Fruit fly (Drosophila melanogaster) whole organism, adult: ENCODE data around the gene Muc30E.

Experiments used
- CG11617 ChIP-seq: fragments of 200-800 bp; sonication (Bioruptor generic); optimal IDR thresholded peaks from 2 replicates; lab custom pipeline; 2017; ENCODE audit warnings: mild to moderate bottlenecking, missing biosample characterization, missing genetic modification reagents, missing genetic modification characterization
- CG12768 ChIP-seq: fragments of 200-800 bp; sonication (Bioruptor generic); optimal IDR thresholded peaks from 2 replicates; lab custom pipeline; 2017; ENCODE audit warnings: missing biosample characterization, missing genetic modification characterization, mild to moderate bottlenecking, moderate library complexity, missing genetic modification reagents
- CG14711 ChIP-seq: fragments of 200-800 bp; sonication (Bioruptor generic); optimal IDR thresholded peaks from 2 replicates; lab custom pipeline; 2018; ENCODE audit warnings: missing biosample characterization, mild to moderate bottlenecking, missing genetic modification characterization, moderate library complexity
- CG1620 ChIP-seq: fragments of 200-800 bp; sonication (Bioruptor generic); optimal IDR thresholded peaks from 2 replicates; lab custom pipeline; 2016; ENCODE audit warnings: missing biosample characterization, missing genetic modification characterization
- CG33017 ChIP-seq: fragments of 200-800 bp; sonication (Bioruptor generic); optimal IDR thresholded peaks from 2 replicates; lab custom pipeline; 2018; ENCODE audit warnings: missing biosample characterization, mild to moderate bottlenecking, missing genetic modification characterization, moderate library complexity
- CG5204 ChIP-seq: fragments of 200-800 bp; sonication (Bioruptor generic); optimal IDR thresholded peaks from 2 replicates; lab custom pipeline; 2016; ENCODE audit warnings: missing biosample characterization, missing genetic modification characterization
- CG7045 ChIP-seq: fragments of 200-800 bp; sonication (Bioruptor generic); optimal IDR thresholded peaks from 2 replicates; lab custom pipeline; 2017; ENCODE audit warnings: missing biosample characterization, mild to moderate bottlenecking, missing genetic modification characterization
- CG7101 ChIP-seq: fragments of 200-800 bp; sonication (Bioruptor generic); optimal IDR thresholded peaks from 2 replicates; lab custom pipeline; 2018; ENCODE audit warnings: missing biosample characterization, mild to moderate bottlenecking, missing genetic modification characterization, moderate library complexity
- Clk ChIP-seq: fragments of 200-800 bp; sonication (Bioruptor generic); optimal IDR thresholded peaks from 2 replicates; lab custom pipeline; 2017; ENCODE audit warnings: missing biosample characterization, missing genetic modification characterization
- Crg-1 ChIP-seq: fragments of 200-800 bp; sonication (Bioruptor generic); optimal IDR thresholded peaks from 2 replicates; lab custom pipeline; 2016; ENCODE audit warnings: missing biosample characterization, missing genetic modification characterization
- Hr96 ChIP-seq: fragments of 200-800 bp; sonication (Bioruptor generic); optimal IDR thresholded peaks from 2 replicates; lab custom pipeline; 2016; ENCODE audit warnings: missing biosample characterization, missing genetic modification characterization
- Mnt ChIP-seq: fragments of 200-800 bp; sonication (Bioruptor generic); optimal IDR thresholded peaks from 2 replicates; lab custom pipeline; 2016; ENCODE audit warnings: missing biosample characterization, mild to moderate bottlenecking, missing genetic modification characterization
- bab1 ChIP-seq: fragments of 200-800 bp; sonication (Bioruptor generic); optimal IDR thresholded peaks from 3 replicates; lab custom pipeline; 2019; ENCODE audit warnings: missing biosample characterization, mild to moderate bottlenecking, missing genetic modification characterization, moderate library complexity
- cic ChIP-seq: fragments of 200-800 bp; sonication (Bioruptor generic); optimal IDR thresholded peaks from 2 replicates; lab custom pipeline; 2017; ENCODE audit warnings: missing biosample characterization, mild to moderate bottlenecking, missing genetic modification characterization, moderate library complexity
- cnc ChIP-seq, 2 experiments: fragments of >200 bp; optimal IDR thresholded peaks; 2 replicates each; lab custom pipeline; 2017
- kay ChIP-seq: fragments of 200-800 bp; sonication (Bioruptor generic); peaks from one replicate; lab custom pipeline; 2016; ENCODE audit warnings: missing biosample characterization, missing genetic modification characterization, borderline replicate concordance
- ovo ChIP-seq: fragments of 200-800 bp; sonication (Bioruptor generic); optimal IDR thresholded peaks from 2 replicates; lab custom pipeline; 2016; ENCODE audit warnings: missing biosample characterization, missing genetic modification characterization
- pad ChIP-seq: fragments of 200-800 bp; sonication (Bioruptor generic); optimal IDR thresholded peaks from 3 replicates; lab custom pipeline; 2017; ENCODE audit warnings: missing biosample characterization, missing genetic modification characterization, mild to moderate bottlenecking, moderate library complexity, missing genetic modification reagents
- tj ChIP-seq: fragments of 200-800 bp; sonication (Bioruptor generic); optimal IDR thresholded peaks from 3 replicates; lab custom pipeline; 2017; ENCODE audit warnings: missing biosample characterization, mild to moderate bottlenecking, missing genetic modification characterization, moderate library complexity
- toe ChIP-seq: fragments of 200-800 bp; sonication (Bioruptor generic); optimal IDR thresholded peaks from 2 replicates; lab custom pipeline; 2016; ENCODE audit warnings: missing biosample characterization, missing genetic modification characterization

Gene Muc30E

DNA sequence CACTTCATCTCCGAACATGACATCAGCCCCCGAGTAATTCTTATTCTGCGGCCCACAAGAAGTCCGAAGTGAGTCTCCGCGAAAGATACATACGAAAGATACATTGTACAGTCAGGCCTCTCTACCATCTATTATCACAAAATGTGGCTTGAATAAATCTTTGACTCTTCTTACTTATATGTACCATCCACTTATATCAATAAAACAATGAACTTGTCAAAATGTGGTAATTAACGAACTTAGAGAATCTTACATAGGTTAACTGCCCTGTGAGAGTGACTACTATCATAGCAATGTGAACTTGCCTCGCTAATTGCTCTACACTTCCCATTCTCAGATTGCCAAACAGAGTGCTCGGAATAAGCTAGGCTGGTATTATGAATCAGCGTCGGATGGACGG is 3.7 kb upstream of the Muc30E start:
- TF ChIP-seq Clk (no peak), kay (peak; percentile 80), CG5204 (GFP tag; lab: Kevin White, UChicago) (no peak)

DNA sequence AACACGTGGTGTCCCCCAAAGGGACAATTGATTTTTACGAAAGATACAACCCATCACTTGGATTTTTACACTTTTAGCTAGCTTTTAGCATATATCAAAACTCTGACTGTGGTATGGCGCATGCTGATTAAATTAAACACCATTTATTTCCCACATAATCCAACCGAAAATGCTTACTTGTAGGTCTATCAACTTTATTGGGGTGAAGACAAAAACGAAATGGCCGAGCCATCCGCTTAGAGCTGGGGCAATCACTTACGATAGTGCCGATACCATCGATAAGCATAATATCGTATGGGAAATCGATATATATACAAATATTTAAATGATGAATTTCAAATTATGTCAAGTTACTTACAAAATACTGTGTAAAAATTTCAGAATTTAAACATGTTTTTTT is 5.6 kb downstream of the Muc30E start, which contains the start of gene RpS2:
RpS2 (minus strand) TSS at position 257 of the 400 bp plus-strand sequence.
- TF ChIP-seq CG5204 (GFP tag; lab: Kevin White, UChicago) (no peak), kay (no peak), cic (GFP tag; lab: Kevin White, UChicago) (no peak), CG12768 (GFP tag; lab: Kevin White, UChicago) (peak; percentile 28), tj (GFP tag; lab: Kevin White, UChicago) (peak; percentile 32), Hr96 (GFP tag; lab: Kevin White, UChicago) (peak; percentile 69), Crg-1 (peak; percentile 79), pad (peak; percentile 35), CG7045 (peak; percentile 6), ovo (no peak), CG14711 (tag; lab: Kevin White, UChicago) (peak; percentile 65), cnc (optimal IDR thresholded peaks at IDR 0.05; lab: Kevin White, UChicago) (no peak), CG7101 (tag; lab: Kevin White, UChicago) (peak; percentile 74), CG1620 (GFP tag; lab: Kevin White, UChicago) (peak; percentile 49), CG11617 (peak; percentile 69), toe (GFP tag; lab: Kevin White, UChicago) (no peak), Mnt (peak; percentile 97), CG33017 (tag; lab: Kevin White, UChicago) (peak; percentile 67), Clk (no peak), bab1 (peak; percentile 68)

DNA sequence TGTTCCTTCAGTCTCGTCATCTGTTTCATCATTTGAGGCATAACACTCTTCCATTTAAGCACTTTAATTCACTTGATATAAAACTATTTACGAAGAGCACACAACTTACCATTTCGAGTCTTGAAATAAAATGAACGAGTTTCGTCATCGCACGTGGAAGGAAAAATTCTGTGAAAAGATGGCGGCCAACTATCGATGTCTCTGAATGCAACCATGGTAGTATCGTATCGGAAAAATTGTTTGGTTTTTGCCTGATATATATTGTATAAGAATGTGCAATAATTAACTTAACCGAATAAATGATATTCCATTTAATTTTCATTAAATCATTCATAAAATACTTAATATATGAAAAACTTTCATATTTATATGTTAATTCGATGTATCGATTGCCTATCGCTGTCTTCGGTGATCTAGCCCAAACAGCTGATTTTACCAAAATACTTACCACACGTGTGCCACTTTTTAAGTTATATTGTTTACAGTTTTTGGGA is 8.0 kb downstream of the Muc30E start, which contains the start of gene Bka:
Bka (plus strand) TSS at position 417 of the 494 bp plus-strand sequence.
- peak; percentile 18 for TF ChIP-seq ovo
- no peak for TF ChIP-seq CG5204 (GFP tag; lab: Kevin White, UChicago)
- TF ChIP-seq CG33017 (tag; lab: Kevin White, UChicago): peak; percentile 71
- TF ChIP-seq Clk: no peak
- peak; percentile 33 for TF ChIP-seq CG1620 (GFP tag; lab: Kevin White, UChicago)
- peak; percentile 19 for TF ChIP-seq cic (GFP tag; lab: Kevin White, UChicago)
- peak; percentile 87 for TF ChIP-seq CG11617
- TF ChIP-seq toe (GFP tag; lab: Kevin White, UChicago): no peak
- TF ChIP-seq CG7045: peak; percentile 38
- TF ChIP-seq Mnt: peak; percentile 100
- peak; percentile 48 for TF ChIP-seq pad
- peak; percentile 69 for TF ChIP-seq Crg-1
- TF ChIP-seq CG14711 (tag; lab: Kevin White, UChicago): peak; percentile 71
- peak; percentile 44 for TF ChIP-seq Hr96 (GFP tag; lab: Kevin White, UChicago)
- no peak for TF ChIP-seq CG12768 (GFP tag; lab: Kevin White, UChicago)
- TF ChIP-seq CG7101 (tag; lab: Kevin White, UChicago): peak; percentile 81
- peak; percentile 83 for TF ChIP-seq bab1
- TF ChIP-seq tj (GFP tag; lab: Kevin White, UChicago): peak; percentile 73
- TF ChIP-seq cnc (optimal IDR thresholded peaks at IDR 0.05; lab: Kevin White, UChicago): no peak
- TF ChIP-seq kay: no peak

DNA sequence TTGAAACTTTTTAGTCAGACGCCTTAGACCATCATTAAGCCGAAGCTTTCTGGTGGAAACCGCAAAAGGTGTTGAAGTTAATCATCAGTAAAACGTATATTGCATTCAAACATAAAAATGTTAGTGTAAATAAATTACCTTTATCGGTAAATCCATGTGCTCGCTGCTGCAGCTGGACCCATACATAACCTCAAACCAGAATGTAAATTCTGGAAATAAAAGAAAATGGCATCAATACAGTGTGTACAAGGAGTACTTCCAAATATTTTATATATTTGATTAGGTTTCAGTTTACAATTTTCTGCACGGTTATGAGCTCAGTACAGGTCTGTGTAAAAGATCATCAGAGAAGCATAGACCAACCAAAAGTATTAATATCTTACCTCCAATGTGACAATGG is 8.7 kb downstream of the Muc30E start:
- TF ChIP-seq CG7045: no peak
- no peak for TF ChIP-seq Hr96 (GFP tag; lab: Kevin White, UChicago)
- TF ChIP-seq bab1: no peak
- TF ChIP-seq tj (GFP tag; lab: Kevin White, UChicago): no peak
- no peak for TF ChIP-seq ovo
- TF ChIP-seq toe (GFP tag; lab: Kevin White, UChicago): no peak
- no peak for TF ChIP-seq Clk
- TF ChIP-seq pad: no peak
- no peak for TF ChIP-seq CG1620 (GFP tag; lab: Kevin White, UChicago)

DNA sequence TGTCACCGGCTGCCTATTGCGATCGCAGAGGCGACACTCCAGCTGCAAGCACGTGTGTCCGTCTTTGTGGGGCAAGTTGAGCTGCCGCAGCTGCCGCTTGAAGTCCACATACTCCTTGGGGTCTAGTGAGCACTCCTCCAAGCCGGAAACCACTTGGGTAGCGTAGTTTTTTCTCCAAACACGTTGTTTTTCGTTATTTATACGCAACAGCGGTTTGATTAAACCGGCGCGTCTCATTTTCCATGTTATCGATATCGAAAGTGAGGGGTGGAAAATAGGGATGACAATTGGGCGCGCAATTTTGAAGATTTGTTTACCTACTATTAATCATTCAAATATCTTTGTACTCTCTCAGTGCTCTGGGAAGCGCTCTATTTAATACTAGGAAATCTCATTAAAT is 9.7 kb downstream of the Muc30E start, which contains the start of gene mtDNA-helicase:
mtDNA-helicase (minus strand) TSS at position 264 of the 400 bp plus-strand sequence.
- TF ChIP-seq CG33017 (tag; lab: Kevin White, UChicago) (no peak), Mnt (peak; percentile 80), Clk (no peak), ovo (no peak), CG7045 (no peak), CG11617 (no peak), CG5204 (GFP tag; lab: Kevin White, UChicago) (no peak), CG12768 (GFP tag; lab: Kevin White, UChicago) (no peak), bab1 (peak; percentile 13), cic (GFP tag; lab: Kevin White, UChicago) (no peak), Hr96 (GFP tag; lab: Kevin White, UChicago) (no peak), CG1620 (GFP tag; lab: Kevin White, UChicago) (no peak), CG14711 (tag; lab: Kevin White, UChicago) (no peak), Crg-1 (peak; percentile 9)

DNA sequence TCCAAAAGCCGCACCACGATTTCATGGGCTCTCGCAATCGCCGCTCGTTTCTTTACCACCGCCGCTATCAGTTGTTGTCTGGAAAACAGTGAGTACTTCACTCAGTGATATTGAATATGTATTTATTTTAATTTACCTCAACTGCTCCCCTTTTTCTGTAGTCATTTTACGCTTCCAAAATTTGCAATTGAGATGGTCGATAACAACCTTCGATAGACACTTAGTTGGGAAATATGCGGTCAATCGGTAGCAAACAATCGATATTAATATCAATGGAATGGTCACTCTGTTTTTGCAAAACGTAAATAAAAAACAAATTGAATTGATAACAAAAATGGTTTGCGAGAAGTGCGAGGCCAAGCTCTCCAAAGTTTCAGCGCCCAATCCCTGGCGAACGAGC is 12.4 kb downstream of the Muc30E start, which contains the start of the genes CG34183 and CG4537:
CG34183 (minus strand) TSS at position 197 of the 400 bp plus-strand sequence.
CG4537 (plus strand) TSS at position 310 of the 400 bp plus-strand sequence.
- TF ChIP-seq CG12768 (GFP tag; lab: Kevin White, UChicago) (no peak), tj (GFP tag; lab: Kevin White, UChicago) (no peak), cic (GFP tag; lab: Kevin White, UChicago) (no peak), pad (no peak), ovo (no peak), toe (GFP tag; lab: Kevin White, UChicago) (no peak), CG5204 (GFP tag; lab: Kevin White, UChicago) (no peak), CG14711 (tag; lab: Kevin White, UChicago) (no peak), CG7101 (tag; lab: Kevin White, UChicago) (peak; percentile 5), kay (no peak), Hr96 (GFP tag; lab: Kevin White, UChicago) (no peak), cnc (optimal IDR thresholded peaks at IDR 0.05; lab: Kevin White, UChicago) (no peak), bab1 (peak; percentile 35), CG11617 (no peak), CG7045 (no peak), Mnt (peak; percentile 49), Clk (no peak), Crg-1 (no peak), CG33017 (tag; lab: Kevin White, UChicago) (no peak), CG1620 (GFP tag; lab: Kevin White, UChicago) (peak; percentile 34)
